Fruit fly (Drosophila melanogaster) whole organism, embryonic: ENCODE results near the gene CG45100.

Experiments used
- Antp ChIP-seq: fragments of 200-800 bp; sonication (Bioruptor generic); optimal IDR thresholded peaks from 3 replicates; lab custom pipeline; 2016; ENCODE audit warnings: missing biosample characterization, missing genetic modification characterization
- Bgb ChIP-seq: fragments of 200-800 bp; sonication (Bioruptor generic); IDR thresholded peaks from 2 replicates; pipeline ENCODE4 v1.3.6; 2022; ENCODE audit warnings: missing biosample characterization, missing genetic modification characterization; ENCODE audit not compliant: partially characterized antibody
- CG10654 ChIP-seq: fragments of 200-800 bp; sonication (Bioruptor generic); optimal IDR thresholded peaks from 2 replicates; lab custom pipeline; 2016; ENCODE audit warnings: missing biosample characterization, missing genetic modification characterization
- CG12744 ChIP-seq: fragments of 200-800 bp; sonication (Bioruptor generic); optimal IDR thresholded peaks from 2 replicates; lab custom pipeline; 2016; ENCODE audit warnings: missing biosample characterization, missing genetic modification characterization
- CG13624 ChIP-seq: fragments of 200-800 bp; sonication (Bioruptor generic); optimal IDR thresholded peaks from 2 replicates; lab custom pipeline; 2016; ENCODE audit warnings: missing biosample characterization, missing genetic modification characterization
- CG14860 ChIP-seq: fragments of 200-800 bp; sonication (Bioruptor generic); IDR thresholded peaks from 3 replicates; pipeline ENCODE4 v1.3.6; 2022; ENCODE audit warnings: missing biosample characterization, missing genetic modification characterization; ENCODE audit not compliant: partially characterized antibody
- CG16779 ChIP-seq: fragments of 200-800 bp; sonication (Bioruptor generic); IDR thresholded peaks from 2 replicates; pipeline ENCODE4 v1.3.6; 2022; ENCODE audit warnings: missing biosample characterization, missing genetic modification characterization
- CG17328 ChIP-seq: fragments of 200-800 bp; sonication (Bioruptor generic); IDR thresholded peaks from 2 replicates; pipeline ENCODE4 v1.3.6; 2022; ENCODE audit warnings: missing biosample characterization, missing genetic modification characterization
- CG34422 ChIP-seq: fragments of 200-800 bp; sonication (Bioruptor generic); IDR thresholded peaks from 3 replicates; pipeline ENCODE4 v1.3.6; 2022; ENCODE audit warnings: missing biosample characterization, missing genetic modification characterization
- CG42726 ChIP-seq: fragments of 200-800 bp; sonication (Bioruptor generic); IDR thresholded peaks from 2 replicates; pipeline ENCODE4 v1.3.6; 2022; ENCODE audit warnings: missing biosample characterization, missing genetic modification characterization; ENCODE audit not compliant: partially characterized antibody
- CG4360 ChIP-seq: fragments of 200-800 bp; sonication (Bioruptor generic); IDR thresholded peaks from 2 replicates; pipeline ENCODE4 v1.3.6; 2022; ENCODE audit warnings: missing biosample characterization, missing genetic modification characterization
- CG6854 ChIP-seq: fragments of 200-800 bp; sonication (Bioruptor generic); optimal IDR thresholded peaks from 3 replicates; lab custom pipeline; 2017; ENCODE audit warnings: missing biosample characterization, mild to moderate bottlenecking, missing genetic modification characterization
- CG8478 ChIP-seq: fragments of >200 bp; optimal IDR thresholded peaks from 2 replicates; lab custom pipeline; 2018
- Camta ChIP-seq: fragments of 200-800 bp; sonication (Bioruptor generic); optimal IDR thresholded peaks from 2 replicates; lab custom pipeline; 2016; ENCODE audit warnings: missing biosample characterization, missing genetic modification characterization
- Dad ChIP-seq: fragments of 200-800 bp; sonication (Bioruptor generic); optimal IDR thresholded peaks from 3 replicates; lab custom pipeline; 2016; ENCODE audit warnings: missing biosample characterization, missing genetic modification characterization
- Dbx ChIP-seq: fragments of 200-800 bp; sonication (Bioruptor generic); IDR thresholded peaks from 3 replicates; pipeline ENCODE4 v1.3.6; 2022; ENCODE audit warnings: missing biosample characterization, missing genetic modification characterization
- Dp ChIP-seq: fragments of 200-800 bp; sonication (Bioruptor generic); optimal IDR thresholded peaks from 2 replicates; lab custom pipeline; 2018; ENCODE audit warnings: missing biosample characterization, mild to moderate bottlenecking, missing genetic modification characterization, moderate library complexity
- HLHmδ ChIP-seq: fragments of 200-800 bp; sonication (Bioruptor generic); optimal IDR thresholded peaks from 2 replicates; lab custom pipeline; 2018; ENCODE audit warnings: missing biosample characterization, mild to moderate bottlenecking, missing genetic modification characterization, moderate library complexity
- HmgZ ChIP-seq: fragments of 200-800 bp; sonication (Bioruptor generic); optimal IDR thresholded peaks from 2 replicates; lab custom pipeline; 2018; ENCODE audit warnings: missing biosample characterization, mild to moderate bottlenecking, missing genetic modification characterization
- Lhr ChIP-seq: fragments of 200-800 bp; sonication (Bioruptor generic); optimal IDR thresholded peaks from 3 replicates; lab custom pipeline; 2017; ENCODE audit warnings: mild to moderate bottlenecking, missing biosample characterization, missing genetic modification reagents, missing genetic modification characterization
- Nf-YB ChIP-seq: fragments of 200-800 bp; sonication (Bioruptor generic); optimal IDR thresholded peaks from 3 replicates; lab custom pipeline; 2019; ENCODE audit warnings: missing biosample characterization, mild to moderate bottlenecking, missing genetic modification characterization, moderate library complexity
- Optix ChIP-seq: fragments of 200-800 bp; sonication (Bioruptor generic); IDR thresholded peaks from 3 replicates; pipeline ENCODE4 v1.3.6; 2022; ENCODE audit warnings: missing biosample characterization, missing genetic modification characterization
- amos ChIP-seq: fragments of 200-800 bp; sonication (Bioruptor generic); IDR thresholded peaks from 2 replicates; pipeline ENCODE4 v1.3.6; 2022; ENCODE audit warnings: missing biosample characterization, missing genetic modification characterization; ENCODE audit not compliant: partially characterized antibody
- ase ChIP-seq: fragments of 200-800 bp; sonication (Bioruptor generic); IDR thresholded peaks from 3 replicates; pipeline ENCODE4 v1.3.6; 2022; ENCODE audit warnings: missing biosample characterization, missing genetic modification characterization
- bsh ChIP-seq, 2 experiments: fragments of 200-800 bp; sonication (Bioruptor generic); optimal IDR thresholded peaks; 2 replicates each; lab custom pipeline; 2017 to 2018; ENCODE audit warnings: mild to moderate bottlenecking in 2 of 2, missing biosample characterization in 2 of 2, missing genetic modification characterization in 2 of 2, moderate library complexity in 1 of 2
- caup ChIP-seq: fragments of 200-800 bp; sonication (Bioruptor generic); optimal IDR thresholded peaks from 3 replicates; lab custom pipeline; 2017; ENCODE audit warnings: missing biosample characterization, mild to moderate bottlenecking, missing genetic modification characterization, moderate library complexity; ENCODE audit not compliant: severe bottlenecking
- dmrt99B ChIP-seq: fragments of 200-800 bp; sonication (Bioruptor generic); optimal IDR thresholded peaks from 2 replicates; lab custom pipeline; 2018; ENCODE audit warnings: missing biosample characterization, mild to moderate bottlenecking, missing genetic modification characterization, moderate library complexity
- dysf ChIP-seq: fragments of 200-800 bp; sonication (Bioruptor generic); IDR thresholded peaks from 3 replicates; pipeline ENCODE4 v1.3.6; 2022; ENCODE audit warnings: missing biosample characterization, missing genetic modification characterization
- ems ChIP-seq: fragments of 200-800 bp; sonication (Bioruptor generic); optimal IDR thresholded peaks from 3 replicates; lab custom pipeline; 2016; ENCODE audit warnings: missing biosample characterization, missing genetic modification characterization
- h ChIP-seq: fragments of >200 bp; optimal IDR thresholded peaks from 2 replicates; lab custom pipeline; 2017
- hb ChIP-seq: fragments of 200-800 bp; sonication (Bioruptor generic); IDR thresholded peaks from 3 replicates; pipeline ENCODE4 v1.3.6; 2022; ENCODE audit warnings: missing biosample characterization, missing genetic modification characterization; ENCODE audit not compliant: partially characterized antibody
- hbn ChIP-seq: fragments of 200-800 bp; sonication (Bioruptor generic); IDR thresholded peaks from 2 replicates; pipeline ENCODE4 v1.3.6; 2022; ENCODE audit warnings: missing biosample characterization, missing genetic modification characterization; ENCODE audit not compliant: partially characterized antibody
- kni ChIP-seq: fragments of 200-800 bp; sonication (Bioruptor generic); optimal IDR thresholded peaks from 3 replicates; lab custom pipeline; 2017; ENCODE audit warnings: mild to moderate bottlenecking, missing biosample characterization, missing genetic modification reagents, missing genetic modification characterization
- lmd ChIP-seq: fragments of 200-800 bp; sonication (Bioruptor generic); IDR thresholded peaks from 2 replicates; pipeline ENCODE4 v1.3.6; 2022; ENCODE audit warnings: missing biosample characterization, missing genetic modification characterization
- mld ChIP-seq: fragments of 200-800 bp; sonication (Bioruptor generic); IDR thresholded peaks from 3 replicates; pipeline ENCODE4 v1.3.6; 2022; ENCODE audit warnings: missing biosample characterization, missing genetic modification characterization; ENCODE audit not compliant: partially characterized antibody
- nerfin-1 ChIP-seq: fragments of 200-800 bp; sonication (Bioruptor generic); optimal IDR thresholded peaks from 3 replicates; lab custom pipeline; 2019; ENCODE audit warnings: missing biosample characterization, mild to moderate bottlenecking, missing genetic modification characterization, moderate library complexity
- pan ChIP-seq, 4 experiments: fragments of >200 bp in 3 of 4; fragments of 200-800 bp in 1 of 4; sonication (Bioruptor generic) in 1 of 4; optimal IDR thresholded peaks in 3 of 4; IDR thresholded peaks in 1 of 4; 2 replicates each; pipeline versions ENCODE4 v1.3.6 to Lab custom; 2017 to 2022; ENCODE audit warnings: missing biosample characterization in 2 of 4, missing genetic modification characterization in 2 of 4, mixed read lengths in 1 of 4
- peb ChIP-seq: fragments of 200-800 bp; sonication (Bioruptor generic); IDR thresholded peaks from 2 replicates; pipeline ENCODE4 v1.3.6; 2022; ENCODE audit warnings: missing biosample characterization, missing genetic modification characterization
- phol ChIP-seq: fragments of 200-800 bp; sonication (Bioruptor generic); optimal IDR thresholded peaks from 3 replicates; lab custom pipeline; 2018; ENCODE audit warnings: missing biosample characterization, mild to moderate bottlenecking, missing genetic modification characterization, moderate library complexity
- pzg ChIP-seq: fragments of 200-800 bp; sonication (Bioruptor generic); optimal IDR thresholded peaks from 3 replicates; lab custom pipeline; 2018; ENCODE audit warnings: missing biosample characterization, mild to moderate bottlenecking, missing genetic modification characterization, moderate library complexity
- sc ChIP-seq, 3 experiments: fragments of >200 bp in 2 of 3; fragments of 200-800 bp in 1 of 3; sonication (Bioruptor generic) in 1 of 3; optimal IDR thresholded peaks; 2 replicates in 2 of 3; 3 replicates in 1 of 3; lab custom pipeline; 2017; ENCODE audit warnings: mild to moderate bottlenecking in 1 of 3, missing biosample characterization in 1 of 3, missing genetic modification characterization in 1 of 3, missing genetic modification reagents in 1 of 3
- sug ChIP-seq: fragments of 200-800 bp; optimal IDR thresholded peaks from 2 replicates; lab custom pipeline; 2019; ENCODE audit warnings: missing biosample characterization, mild to moderate bottlenecking, missing genetic modification characterization, moderate library complexity
- tap ChIP-seq: fragments of 200-800 bp; optimal IDR thresholded peaks from 3 replicates; lab custom pipeline; 2019; ENCODE audit warnings: missing biosample characterization, mild to moderate bottlenecking, missing genetic modification characterization, moderate library complexity
- tll ChIP-seq, 2 experiments: fragments of 200-800 bp in 1 of 2; fragments of >200 bp in 1 of 2; sonication (Bioruptor generic) in 1 of 2; optimal IDR thresholded peaks; 2 replicates each; lab custom pipeline; 2017 to 2019; ENCODE audit warnings: missing biosample characterization in 2 of 2, missing genetic modification characterization in 2 of 2, mild to moderate bottlenecking in 1 of 2, moderate library complexity in 1 of 2
- trh ChIP-seq: fragments of 200-800 bp; sonication (Bioruptor generic); optimal IDR thresholded peaks from 2 replicates; lab custom pipeline; 2016; ENCODE audit warnings: missing biosample characterization, missing genetic modification characterization
- tup ChIP-seq: fragments of 200-800 bp; sonication (Bioruptor generic); optimal IDR thresholded peaks from 2 replicates; lab custom pipeline; 2016; ENCODE audit warnings: missing biosample characterization, mild to moderate bottlenecking, missing genetic modification characterization, moderate library complexity
- wek ChIP-seq: fragments of 200-800 bp; sonication (Bioruptor generic); optimal IDR thresholded peaks from 3 replicates; lab custom pipeline; 2018; ENCODE audit warnings: missing biosample characterization, mild to moderate bottlenecking, missing genetic modification characterization, moderate library complexity
- zf30C ChIP-seq: fragments of 200-800 bp; sonication (Bioruptor generic); optimal IDR thresholded peaks from 3 replicates; lab custom pipeline; 2018; ENCODE audit warnings: missing biosample characterization, mild to moderate bottlenecking, missing genetic modification characterization

Gene CG45100

DNA sequence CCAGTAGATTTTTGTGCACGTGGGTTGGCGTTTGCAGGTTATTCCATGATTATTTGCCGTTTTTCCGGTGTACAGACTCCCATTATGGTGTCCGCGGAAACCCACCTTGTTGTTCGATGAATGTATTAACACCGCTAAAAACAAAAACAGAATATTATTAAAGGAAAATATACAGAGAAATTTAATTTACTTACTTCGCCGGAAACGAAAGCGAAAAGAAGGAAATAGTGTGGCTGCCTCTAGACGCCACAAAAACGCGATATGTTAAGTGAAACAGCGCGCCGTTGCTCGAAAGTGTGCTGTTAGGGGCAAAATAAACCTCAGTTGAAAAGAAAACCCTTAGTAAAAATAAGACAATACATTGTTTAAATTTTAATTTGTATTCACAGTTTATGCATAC, 7.5 kb downstream of the CG45100 start, which contains the start of gene RpL35A (continued):
- TF ChIP-seq Dp (GFP tag; lab: Kevin White, UChicago) (peak; percentile 43), Nf-YB (GFP tag; lab: Kevin White, UChicago) (peak; percentile 61), CG4360 (GFP tag; lab: Robert Waterston, UW) (no peak), CG13624 (GFP tag; lab: Kevin White, UChicago) (peak; percentile 61), Bgb (GFP tag; lab: Robert Waterston, UW) (no peak), CG17328 (GFP tag; lab: Robert Waterston, UW) (peak; percentile 85), dysf (GFP tag; lab: Robert Waterston, UW) (no peak; the same call in 2 of the 3 replicates), tap (tag; lab: Kevin White, UChicago) (peak; percentile 63), sc (optimal IDR thresholded peaks at IDR 0.05; lab: Kevin White, UChicago) (no peak), sc (GFP tag; optimal IDR thresholded peaks at IDR 0.05; lab: Kevin White, UChicago) (peak; percentile 31), ase (GFP tag; lab: Robert Waterston, UW) (peak; percentile 34; the same call in 1 of the 3 replicates), tup (GFP tag; lab: Kevin White, UChicago) (no peak), hb (GFP tag; lab: Robert Waterston, UW) (no peak), pzg (GFP tag; lab: Kevin White, UChicago) (peak; percentile 80), mld (no peak), lmd (no peak), Lhr (GFP tag; lab: Kevin White, UChicago) (peak; percentile 62), CG42726 (GFP tag; lab: Robert Waterston, UW) (no peak), ems (GFP tag; lab: Kevin White, UChicago) (peak; percentile 67), CG16779 (GFP tag; lab: Robert Waterston, UW) (no peak), h (lab: Kevin White, UChicago) (no peak), CG8478 (lab: Kevin White, UChicago) (no peak), pan (optimal IDR thresholded peaks at IDR 0.05; lab: Kevin White, UChicago) (no peak), pan (GFP tag; optimal IDR thresholded peaks at IDR 0.05 in 1 of 2, IDR thresholded peaks at IDR 0.05 in 1 of 2) (peak in 1 of 2 experiments; percentile 67), HmgZ (tag; lab: Kevin White, UChicago) (peak; percentile 53), dmrt99B (peak; percentile 57), amos (no peak; the same call in 1 of the 2 replicates), Camta (GFP tag; lab: Kevin White, UChicago) (peak; percentile 69), HLHmδ (GFP tag; lab: Kevin White, UChicago) (peak; percentile 89), trh (GFP tag; lab: Kevin White, UChicago) (peak; percentile 11), sug (tag; lab: Kevin White, UChicago) (peak; percentile 60), nerfin-1 (tag; lab: Kevin White, UChicago) (peak; percentile 64), CG34422 (peak; percentile 61; the same call in 1 of the 3 replicates), CG10654 (GFP tag; lab: Kevin White, UChicago) (peak; percentile 48), CG12744 (peak; percentile 16), zf30C (peak; percentile 58), kni (GFP tag; lab: Kevin White, UChicago) (peak; percentile 74), CG14860 (GFP tag; lab: Robert Waterston, UW) (no peak), Optix (GFP tag; lab: Robert Waterston, UW) (peak; percentile 49; the same call in 2 of the 3 replicates), bsh (GFP tag; optimal IDR thresholded peaks at IDR 0.05; lab: Kevin White, UChicago) (peak; percentile 53 to 60), Dad (GFP tag; lab: Kevin White, UChicago) (peak; percentile 81), peb (GFP tag; lab: Robert Waterston, UW) (no peak), CG6854 (GFP tag; lab: Kevin White, UChicago) (peak; percentile 82), hbn (no peak), tll (GFP tag; optimal IDR thresholded peaks at IDR 0.05; lab: Kevin White, UChicago) (no peak), Dbx (GFP tag; lab: Robert Waterston, UW) (peak; percentile 66), wek (GFP tag; lab: Kevin White, UChicago) (peak; percentile 99), Antp (GFP tag; lab: Kevin White, UChicago) (no peak), phol (peak; percentile 61), caup (GFP tag; lab: Kevin White, UChicago) (peak; percentile 92)
